Fruit fly (Drosophila melanogaster) whole organism, adult: ENCODE data around the gene alpha-Est6.

Source experiments
- CG14711 ChIP-seq: fragments of 200-800 bp; sonication (Bioruptor generic); optimal IDR thresholded peaks from 2 replicates; lab custom pipeline; 2018; ENCODE audit warnings: missing biosample characterization, mild to moderate bottlenecking, missing genetic modification characterization, moderate library complexity
- CG1620 ChIP-seq: fragments of 200-800 bp; sonication (Bioruptor generic); optimal IDR thresholded peaks from 2 replicates; lab custom pipeline; 2016; ENCODE audit warnings: missing biosample characterization, missing genetic modification characterization
- CG33017 ChIP-seq: fragments of 200-800 bp; sonication (Bioruptor generic); optimal IDR thresholded peaks from 2 replicates; lab custom pipeline; 2018; ENCODE audit warnings: missing biosample characterization, mild to moderate bottlenecking, missing genetic modification characterization, moderate library complexity
- CG5204 ChIP-seq: fragments of 200-800 bp; sonication (Bioruptor generic); optimal IDR thresholded peaks from 2 replicates; lab custom pipeline; 2016; ENCODE audit warnings: missing biosample characterization, missing genetic modification characterization
- Clk ChIP-seq: fragments of 200-800 bp; sonication (Bioruptor generic); optimal IDR thresholded peaks from 2 replicates; lab custom pipeline; 2017; ENCODE audit warnings: missing biosample characterization, missing genetic modification characterization
- Crg-1 ChIP-seq: fragments of 200-800 bp; sonication (Bioruptor generic); optimal IDR thresholded peaks from 2 replicates; lab custom pipeline; 2016; ENCODE audit warnings: missing biosample characterization, missing genetic modification characterization
- Hr96 ChIP-seq: fragments of 200-800 bp; sonication (Bioruptor generic); optimal IDR thresholded peaks from 2 replicates; lab custom pipeline; 2016; ENCODE audit warnings: missing biosample characterization, missing genetic modification characterization
- Mnt ChIP-seq: fragments of 200-800 bp; sonication (Bioruptor generic); optimal IDR thresholded peaks from 2 replicates; lab custom pipeline; 2016; ENCODE audit warnings: missing biosample characterization, mild to moderate bottlenecking, missing genetic modification characterization
- bab1 ChIP-seq: fragments of 200-800 bp; sonication (Bioruptor generic); optimal IDR thresholded peaks from 3 replicates; lab custom pipeline; 2019; ENCODE audit warnings: missing biosample characterization, mild to moderate bottlenecking, missing genetic modification characterization, moderate library complexity
- cnc ChIP-seq, 2 experiments: fragments of >200 bp; optimal IDR thresholded peaks; 2 replicates each; lab custom pipeline; 2017
- kay ChIP-seq: fragments of 200-800 bp; sonication (Bioruptor generic); peaks from one replicate; lab custom pipeline; 2016; ENCODE audit warnings: missing biosample characterization, missing genetic modification characterization, borderline replicate concordance
- toe ChIP-seq: fragments of 200-800 bp; sonication (Bioruptor generic); optimal IDR thresholded peaks from 2 replicates; lab custom pipeline; 2016; ENCODE audit warnings: missing biosample characterization, missing genetic modification characterization

DNA sequence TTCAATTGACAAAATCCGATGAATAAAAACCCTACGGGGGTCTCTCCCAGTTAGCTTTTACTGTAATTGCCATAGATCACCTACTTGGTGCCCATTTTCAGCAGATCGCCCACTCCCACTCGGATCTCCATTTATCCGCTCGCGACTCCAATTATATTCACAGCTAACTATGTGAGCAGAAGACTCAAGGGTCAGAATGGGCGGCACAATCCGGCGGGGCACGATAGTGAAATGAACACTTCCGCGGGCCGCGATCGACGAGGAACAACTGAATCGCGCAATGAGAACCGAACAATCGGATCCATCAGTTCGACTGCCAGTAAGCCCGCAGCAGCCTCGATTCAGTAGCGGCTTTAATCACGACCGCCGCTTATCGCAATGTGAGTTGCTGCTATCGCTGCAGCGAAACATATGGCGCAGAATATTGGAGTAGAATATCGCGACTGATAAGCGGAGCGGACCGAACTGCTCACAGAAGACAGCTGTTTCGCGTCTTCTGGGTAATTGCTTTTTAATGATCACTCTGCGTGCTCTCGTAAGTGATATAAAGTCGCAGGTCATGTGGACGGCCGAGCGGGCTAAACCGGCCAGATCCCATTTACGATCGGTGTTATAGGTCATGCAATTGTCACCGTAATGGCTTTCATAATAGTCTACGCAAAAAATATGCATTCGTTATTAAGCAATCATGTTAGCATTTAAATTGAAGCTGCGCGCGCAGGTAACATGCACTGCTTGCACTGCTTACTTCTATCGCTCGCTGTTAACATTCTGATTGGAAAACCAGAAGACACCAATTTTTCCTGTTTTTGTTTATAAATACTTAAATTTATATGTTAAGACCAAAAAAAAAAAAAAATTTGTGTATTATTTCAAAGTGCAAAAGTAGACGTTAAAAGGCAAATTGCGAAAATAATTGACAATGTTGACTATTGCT, 20.5 kb upstream of the alpha-Est6 start, which contains the start of gene alpha-Est1:
- TF ChIP-seq CG33017 (no peak), toe (GFP tag; lab: Kevin White, UChicago) (no peak), Crg-1 (GFP tag; lab: Kevin White, UChicago) (no peak), Hr96 (GFP tag; lab: Kevin White, UChicago) (no peak), Clk (no peak), CG1620 (no peak), CG5204 (GFP tag; lab: Kevin White, UChicago) (no peak), bab1 (GFP tag; lab: Kevin White, UChicago) (no peak), kay (GFP tag; lab: Kevin White, UChicago) (no peak), CG14711 (tag; lab: Kevin White, UChicago) (no peak), cnc (optimal IDR thresholded peaks at IDR 0.05; lab: Kevin White, UChicago) (no peak), Mnt (GFP tag; lab: Kevin White, UChicago) (no peak)
